Fruit fly (Drosophila melanogaster) whole organism, embryonic: ENCODE measurements around the gene CG10232.
A peak's percentile ranks its signal among the peaks of the same experiment; 100 is the strongest.

Source experiments
- Aef1 ChIP-seq: fragments of 200-800 bp; sonication (Bioruptor generic); IDR thresholded peaks from 3 replicates; pipeline ENCODE4 v1.3.6; 2022; ENCODE audit warnings: missing biosample characterization, missing genetic modification characterization
- Atf6 ChIP-seq: fragments of 200-800 bp; sonication (Bioruptor generic); IDR thresholded peaks from 2 replicates; pipeline ENCODE4 v1.3.6; 2022; ENCODE audit warnings: missing biosample characterization, missing genetic modification characterization
- BEAF-32 ChIP-seq: fragments of 200-800 bp; sonication (Bioruptor generic); optimal IDR thresholded peaks from 3 replicates; lab custom pipeline; 2017; ENCODE audit warnings: missing biosample characterization, missing genetic modification characterization, mild to moderate bottlenecking, moderate library complexity, missing genetic modification reagents
- CG12744 ChIP-seq: fragments of 200-800 bp; sonication (Bioruptor generic); optimal IDR thresholded peaks from 2 replicates; lab custom pipeline; 2016; ENCODE audit warnings: missing biosample characterization, missing genetic modification characterization
- CG13624 ChIP-seq: fragments of 200-800 bp; sonication (Bioruptor generic); optimal IDR thresholded peaks from 2 replicates; lab custom pipeline; 2016; ENCODE audit warnings: missing biosample characterization, missing genetic modification characterization
- CG14014 ChIP-seq: fragments of 200-800 bp; sonication (Bioruptor generic); IDR thresholded peaks from 2 replicates; pipeline ENCODE4 v1.3.6; 2022; ENCODE audit warnings: missing biosample characterization, missing genetic modification characterization
- CG14860 ChIP-seq: fragments of 200-800 bp; sonication (Bioruptor generic); IDR thresholded peaks from 3 replicates; pipeline ENCODE4 v1.3.6; 2022; ENCODE audit warnings: missing biosample characterization, missing genetic modification characterization; ENCODE audit not compliant: partially characterized antibody
- CG15479 ChIP-seq: fragments of 200-800 bp; sonication (Bioruptor generic); optimal IDR thresholded peaks from 3 replicates; lab custom pipeline; 2019; ENCODE audit warnings: missing biosample characterization, mild to moderate bottlenecking, missing genetic modification characterization, moderate library complexity
- CG1602 ChIP-seq: fragments of 200-800 bp; sonication (Bioruptor generic); optimal IDR thresholded peaks from 3 replicates; lab custom pipeline; 2016; ENCODE audit warnings: missing biosample characterization, missing genetic modification characterization
- CG17186 ChIP-seq: fragments of 200-800 bp; sonication (Bioruptor generic); optimal IDR thresholded peaks from 3 replicates; lab custom pipeline; 2017; ENCODE audit warnings: missing biosample characterization, missing genetic modification reagents, missing genetic modification characterization
- CG17328 ChIP-seq: fragments of 200-800 bp; sonication (Bioruptor generic); IDR thresholded peaks from 2 replicates; pipeline ENCODE4 v1.3.6; 2022; ENCODE audit warnings: missing biosample characterization, missing genetic modification characterization
- CG30403 ChIP-seq: fragments of 200-800 bp; sonication (Bioruptor generic); optimal IDR thresholded peaks from 3 replicates; lab custom pipeline; 2016; ENCODE audit warnings: missing biosample characterization, missing genetic modification characterization
- CG31388 ChIP-seq: fragments of 200-800 bp; sonication (Bioruptor generic); optimal IDR thresholded peaks from 2 replicates; lab custom pipeline; 2016; ENCODE audit warnings: missing biosample characterization, missing genetic modification characterization
- CG32772 ChIP-seq: fragments of 200-800 bp; sonication (Bioruptor generic); IDR thresholded peaks from 2 replicates; pipeline ENCODE4 v1.3.6; 2022; ENCODE audit warnings: missing biosample characterization, missing genetic modification characterization
- CG4820 ChIP-seq: fragments of 200-800 bp; sonication (Bioruptor generic); optimal IDR thresholded peaks from 3 replicates; lab custom pipeline; 2016; ENCODE audit warnings: missing biosample characterization, missing genetic modification characterization
- CG4854 ChIP-seq: fragments of 200-800 bp; sonication (Bioruptor generic); optimal IDR thresholded peaks from 2 replicates; lab custom pipeline; 2016; ENCODE audit warnings: missing biosample characterization, missing genetic modification characterization, inconsistent platforms
- CG6175 ChIP-seq: fragments of 200-800 bp; sonication (Bioruptor generic); IDR thresholded peaks from 3 replicates; pipeline ENCODE4 v1.3.6; 2022; ENCODE audit warnings: missing biosample characterization, missing genetic modification characterization
- CG6683 ChIP-seq: fragments of 200-800 bp; sonication (Bioruptor generic); optimal IDR thresholded peaks from 2 replicates; lab custom pipeline; 2017; ENCODE audit warnings: missing biosample characterization, mild to moderate bottlenecking, missing genetic modification characterization, missing genetic modification reagents
- CG7556 ChIP-seq: fragments of 200-800 bp; sonication (Bioruptor generic); optimal IDR thresholded peaks from 2 replicates; lab custom pipeline; 2017; ENCODE audit warnings: missing biosample characterization, mild to moderate bottlenecking, missing genetic modification characterization
- CG8290 ChIP-seq, 3 experiments: fragments of 200-800 bp; sonication (Bioruptor generic); optimal IDR thresholded peaks; 2 replicates each; lab custom pipeline; 2016 to 2019; ENCODE audit warnings: missing biosample characterization in 3 of 3, missing genetic modification characterization in 3 of 3, mild to moderate bottlenecking in 2 of 3, moderate library complexity in 1 of 3
- Dip2 ChIP-seq: fragments of 200-800 bp; sonication (Bioruptor generic); IDR thresholded peaks from 2 replicates; pipeline ENCODE4 v1.3.6; 2022; ENCODE audit warnings: missing biosample characterization, missing genetic modification characterization
- Lpt ChIP-seq: fragments of >200 bp; optimal IDR thresholded peaks from 2 replicates; lab custom pipeline; 2018; ENCODE audit warnings: missing biosample characterization, missing genetic modification characterization
- Max ChIP-seq: fragments of 200-800 bp; sonication (Bioruptor generic); optimal IDR thresholded peaks from 2 replicates; lab custom pipeline; 2016; ENCODE audit warnings: missing biosample characterization, mild to moderate bottlenecking, missing genetic modification characterization
- Mes4 ChIP-seq: fragments of 200-800 bp; sonication (Bioruptor generic); optimal IDR thresholded peaks from 2 replicates; lab custom pipeline; 2016; ENCODE audit warnings: missing biosample characterization, missing genetic modification characterization
- Pdp1 ChIP-seq, 2 experiments: fragments of 200-800 bp; sonication (Bioruptor generic); optimal IDR thresholded peaks; 3 replicates each; lab custom pipeline; 2016; ENCODE audit warnings: missing biosample characterization in 2 of 2, missing genetic modification characterization in 2 of 2, mild to moderate bottlenecking in 1 of 2, moderate library complexity in 1 of 2
- Side ChIP-seq: fragments of 200-800 bp; sonication (Bioruptor generic); optimal IDR thresholded peaks from 2 replicates; lab custom pipeline; 2016; ENCODE audit warnings: missing biosample characterization, missing genetic modification characterization
- Trl ChIP-seq, 3 experiments: fragments of >200 bp in 2 of 3; fragments of 200-800 bp in 1 of 3; sonication (Bioruptor generic) in 1 of 3; optimal IDR thresholded peaks; 2 replicates in 1 of 3; 3 replicates in 2 of 3; lab custom pipeline; 2016 to 2017; ENCODE audit warnings: missing biosample characterization in 1 of 3, missing genetic modification characterization in 1 of 3
- Vsx1 ChIP-seq: fragments of 200-800 bp; sonication (Bioruptor generic); optimal IDR thresholded peaks from 2 replicates; lab custom pipeline; 2017; ENCODE audit warnings: missing biosample characterization, mild to moderate bottlenecking, missing genetic modification characterization, missing genetic modification reagents
- Xbp1 ChIP-seq: fragments of 200-800 bp; sonication (Bioruptor generic); optimal IDR thresholded peaks from 3 replicates; lab custom pipeline; 2016; ENCODE audit warnings: missing biosample characterization, mild to moderate bottlenecking, missing genetic modification characterization
- al ChIP-seq: fragments of 200-800 bp; sonication (Bioruptor generic); IDR thresholded peaks from 2 replicates; pipeline ENCODE4 v1.3.6; 2022; ENCODE audit warnings: missing biosample characterization, missing genetic modification characterization
- ase ChIP-seq: fragments of 200-800 bp; sonication (Bioruptor generic); IDR thresholded peaks from 3 replicates; pipeline ENCODE4 v1.3.6; 2022; ENCODE audit warnings: missing biosample characterization, missing genetic modification characterization
- bbx ChIP-seq: fragments of 200-800 bp; sonication (Bioruptor generic); IDR thresholded peaks from 2 replicates; pipeline ENCODE4 v1.3.6; 2022; ENCODE audit warnings: missing biosample characterization, missing genetic modification characterization; ENCODE audit not compliant: partially characterized antibody
- cato ChIP-seq: fragments of 200-800 bp; sonication (Bioruptor generic); optimal IDR thresholded peaks from 2 replicates; lab custom pipeline; 2016; ENCODE audit warnings: missing biosample characterization, missing genetic modification characterization, borderline replicate concordance
- chn ChIP-seq: fragments of 200-800 bp; sonication (Bioruptor generic); optimal IDR thresholded peaks from 2 replicates; lab custom pipeline; 2016; ENCODE audit warnings: missing biosample characterization, missing genetic modification characterization
- crol ChIP-seq: fragments of 200-800 bp; sonication (Bioruptor generic); IDR thresholded peaks from 2 replicates; pipeline ENCODE4 v1.3.6; 2022; ENCODE audit warnings: missing biosample characterization, missing genetic modification characterization
- crp ChIP-seq, 2 experiments: fragments of 200-800 bp; sonication (Bioruptor generic); optimal IDR thresholded peaks; 2 replicates in 1 of 2; 3 replicates in 1 of 2; lab custom pipeline; 2017; ENCODE audit warnings: missing biosample characterization in 2 of 2, missing genetic modification characterization in 2 of 2, mild to moderate bottlenecking in 1 of 2, moderate library complexity in 1 of 2
- dimm ChIP-seq: fragments of 200-800 bp; sonication (Bioruptor generic); IDR thresholded peaks from 2 replicates; pipeline ENCODE4 v1.3.6; 2022; ENCODE audit warnings: missing biosample characterization, missing genetic modification characterization
- dmrt11E ChIP-seq: fragments of 200-800 bp; sonication (Bioruptor generic); optimal IDR thresholded peaks from 3 replicates; lab custom pipeline; 2018; ENCODE audit warnings: missing biosample characterization, mild to moderate bottlenecking, missing genetic modification characterization, moderate library complexity
- ems ChIP-seq: fragments of 200-800 bp; sonication (Bioruptor generic); optimal IDR thresholded peaks from 3 replicates; lab custom pipeline; 2016; ENCODE audit warnings: missing biosample characterization, missing genetic modification characterization
- knrl ChIP-seq: fragments of 200-800 bp; sonication (Bioruptor generic); IDR thresholded peaks from 3 replicates; pipeline ENCODE4 v1.3.6; 2022; ENCODE audit warnings: missing biosample characterization, missing genetic modification characterization; ENCODE audit not compliant: partially characterized antibody
- luna ChIP-seq: fragments of 200-800 bp; sonication (Bioruptor generic); optimal IDR thresholded peaks from 2 replicates; lab custom pipeline; 2016; ENCODE audit warnings: missing biosample characterization, missing genetic modification characterization
- nerfin-1 ChIP-seq: fragments of 200-800 bp; sonication (Bioruptor generic); optimal IDR thresholded peaks from 3 replicates; lab custom pipeline; 2019; ENCODE audit warnings: missing biosample characterization, mild to moderate bottlenecking, missing genetic modification characterization, moderate library complexity
- sqz ChIP-seq: fragments of 200-800 bp; sonication (Bioruptor generic); optimal IDR thresholded peaks from 3 replicates; lab custom pipeline; 2018; ENCODE audit warnings: missing biosample characterization, mild to moderate bottlenecking, missing genetic modification characterization
- tap ChIP-seq: fragments of 200-800 bp; optimal IDR thresholded peaks from 3 replicates; lab custom pipeline; 2019; ENCODE audit warnings: missing biosample characterization, mild to moderate bottlenecking, missing genetic modification characterization, moderate library complexity
- tin ChIP-seq: fragments of 200-800 bp; sonication (Bioruptor generic); optimal IDR thresholded peaks from 3 replicates; lab custom pipeline; 2016; ENCODE audit warnings: missing biosample characterization, missing genetic modification characterization
- tio ChIP-seq: fragments of 200-800 bp; sonication (Bioruptor generic); optimal IDR thresholded peaks from 2 replicates; lab custom pipeline; 2017; ENCODE audit warnings: missing biosample characterization, missing genetic modification characterization, inconsistent platforms
- wek ChIP-seq: fragments of 200-800 bp; sonication (Bioruptor generic); optimal IDR thresholded peaks from 3 replicates; lab custom pipeline; 2018; ENCODE audit warnings: missing biosample characterization, mild to moderate bottlenecking, missing genetic modification characterization, moderate library complexity
- zen2 ChIP-seq: fragments of 200-800 bp; sonication (Bioruptor generic); IDR thresholded peaks from 3 replicates; pipeline ENCODE4 v1.3.6; 2022; ENCODE audit warnings: missing biosample characterization, missing genetic modification characterization; ENCODE audit not compliant: partially characterized antibody

Gene CG10232

dm6 chr3R:23757912-23758607 lies 36.6 kb upstream of the CG10232 start, which contains the start of the genes PTPMT1 and Hrd3 (continued):
- TF ChIP-seq crol (GFP tag; lab: Robert Waterston, UW): peak; percentile 63; the same call in 1 of the 2 replicates
- peak; percentile 87 for TF ChIP-seq CG6175 (GFP tag; lab: Robert Waterston, UW)
- peak; percentile 88 for TF ChIP-seq ase (GFP tag; lab: Robert Waterston, UW)
- TF ChIP-seq CG7556: peak; percentile 99
- TF ChIP-seq knrl (GFP tag; lab: Robert Waterston, UW): peak; percentile 41; the same call in 2 of the 3 replicates
- peak; percentile 96 for TF ChIP-seq CG14014 (GFP tag; lab: Robert Waterston, UW)
- TF ChIP-seq dimm: peak; percentile 77
- peak; percentile 98 for TF ChIP-seq chn (GFP tag; lab: Kevin White, UChicago)
- peak; percentile 27 to 77 for TF ChIP-seq crp (GFP tag; optimal IDR thresholded peaks at IDR 0.05; lab: Kevin White, UChicago)
- TF ChIP-seq dmrt11E (tag; lab: Kevin White, UChicago): peak; percentile 99
- peak; percentile 64 for TF ChIP-seq BEAF-32 (GFP tag; lab: Kevin White, UChicago)
- peak; percentile 48; the same call in 1 of the 2 replicates for TF ChIP-seq bbx
- peak; percentile 95 for TF ChIP-seq Vsx1
- TF ChIP-seq cato (GFP tag; lab: Kevin White, UChicago): peak; percentile 98
- TF ChIP-seq sqz (GFP tag; lab: Kevin White, UChicago): peak; percentile 98
- TF ChIP-seq Max: peak; percentile 99
- TF ChIP-seq ems (GFP tag; lab: Kevin White, UChicago): peak; percentile 98
- TF ChIP-seq CG12744 (GFP tag; lab: Kevin White, UChicago): peak; percentile 97
- TF ChIP-seq zen2 (GFP tag; lab: Robert Waterston, UW): no peak
- peak; percentile 99 for TF ChIP-seq tin
- peak; percentile 82 for TF ChIP-seq luna (GFP tag; lab: Kevin White, UChicago)

- peak; percentile 33 for TF ChIP-seq CG6683 (GFP tag; lab: Kevin White, UChicago)
- TF ChIP-seq Mes4: peak; percentile 9
- peak; percentile 62 for TF ChIP-seq CG4854 (GFP tag; lab: Kevin White, UChicago)
- TF ChIP-seq CG31388: no peak
- peak; percentile 55 for TF ChIP-seq Xbp1 (GFP tag; lab: Kevin White, UChicago)
- peak; percentile 45 to 68 for TF ChIP-seq Pdp1 (GFP tag; optimal IDR thresholded peaks at IDR 0.05; lab: Kevin White, UChicago)
- peak; percentile 61 for TF ChIP-seq CG30403 (GFP tag; lab: Kevin White, UChicago)
- TF ChIP-seq Dip2 (GFP tag; lab: Robert Waterston, UW): no peak
- TF ChIP-seq CG14860 (GFP tag; lab: Robert Waterston, UW): peak; percentile 69
- TF ChIP-seq CG15479 (GFP tag; lab: Kevin White, UChicago): no peak
- no peak for TF ChIP-seq CG32772 (GFP tag; lab: Robert Waterston, UW)
- peak; percentile 70 for TF ChIP-seq CG13624
- TF ChIP-seq tio (GFP tag; lab: Kevin White, UChicago): no peak
- peak; percentile 3 for TF ChIP-seq CG4820 (GFP tag; lab: Kevin White, UChicago)
- TF ChIP-seq CG17328 (GFP tag; lab: Robert Waterston, UW): no peak
- peak; percentile 9 for TF ChIP-seq nerfin-1
- TF ChIP-seq tap (tag; lab: Kevin White, UChicago): no peak
- no peak for TF ChIP-seq CG1602 (GFP tag; lab: Kevin White, UChicago)
- peak; percentile 52 for TF ChIP-seq Side (GFP tag; lab: Kevin White, UChicago)
- TF ChIP-seq al (GFP tag; lab: Robert Waterston, UW): peak; percentile 37; the same call in 1 of the 2 replicates
- TF ChIP-seq Trl (optimal IDR thresholded peaks at IDR 0.05; lab: Kevin White, UChicago): no peak
- peak; percentile 50 for TF ChIP-seq Trl (GFP tag; optimal IDR thresholded peaks at IDR 0.05; lab: Kevin White, UChicago)
- TF ChIP-seq Atf6: no peak
- 0 out of 3 replicates have a peak, but pooled peaks have one; percentile 16 for TF ChIP-seq Aef1 (GFP tag; lab: Robert Waterston, UW)
- TF ChIP-seq Lpt: no peak
- TF ChIP-seq CG8290 (GFP tag; optimal IDR thresholded peaks at IDR 0.05; lab: Kevin White, UChicago): no peak
- TF ChIP-seq CG8290 (tag; optimal IDR thresholded peaks at IDR 0.05; lab: Kevin White, UChicago): no peak
- TF ChIP-seq tin: peak; percentile 67
- peak; percentile 69 for TF ChIP-seq CG17186
- no peak for TF ChIP-seq wek (GFP tag; lab: Kevin White, UChicago)
These were observed 31.3 kb upstream of the CG10232 start, which contains the start of the genes RanBP3 and Rpt5 for dm6 chr3R:23752728-23753127. Gene RanBP3 (minus strand): TSS chr3R:23752834. Gene Rpt5 (plus strand): TSS chr3R:23752876.
